Fruit fly (Drosophila melanogaster): Measurements from ENCODE around the gene CG2120.

dm6 chrX:8122834-8123233 lies 12.8 kb upstream of the CG2120 start:
- TF ChIP-seq CG5204 (GFP tag; optimal IDR thresholded peaks at IDR 0.05): no peak
- no peak for TF ChIP-seq CG1620 (GFP tag; optimal IDR thresholded peaks at IDR 0.05)
- no peak for TF ChIP-seq tj (GFP tag; optimal IDR thresholded peaks at IDR 0.05)
- TF ChIP-seq Crg-1 (GFP tag; optimal IDR thresholded peaks at IDR 0.05): no peak
- TF ChIP-seq cnc (optimal IDR thresholded peaks at IDR 0.05): no peak
- no peak for TF ChIP-seq CG14711 (tag; optimal IDR thresholded peaks at IDR 0.05)
- no peak for TF ChIP-seq kay (GFP tag; ENCODE audit: borderline replicate concordance)
- TF ChIP-seq CG12768 (GFP tag; optimal IDR thresholded peaks at IDR 0.05): no peak
- TF ChIP-seq ovo (GFP tag; optimal IDR thresholded peaks at IDR 0.05): no peak
- no peak for TF ChIP-seq Clk (GFP tag; optimal IDR thresholded peaks at IDR 0.05)
- TF ChIP-seq cic (GFP tag; optimal IDR thresholded peaks at IDR 0.05): no peak
- TF ChIP-seq CG33017 (tag; optimal IDR thresholded peaks at IDR 0.05): no peak
- no peak for TF ChIP-seq CG7101 (tag; optimal IDR thresholded peaks at IDR 0.05)

All from whole organism, adult.